Fruit fly (Drosophila melanogaster): ENCODE measurements around the gene PVRAP.

dm6 chr3L:6034511-6034910 lies 37.5 kb downstream of the PVRAP start, which contains the start of gene CG10477:
- TF ChIP-seq CTCF (optimal IDR thresholded peaks at IDR 0.05) (no peak), CG8478 (optimal IDR thresholded peaks at IDR 0.05) (no peak)
